Fruit fly (Drosophila melanogaster) whole organism, embryonic: ENCODE data around the gene RpL24.

Source experiments
- Adf1 ChIP-seq: fragments of 200-800 bp; sonication (Bioruptor generic); IDR thresholded peaks from 2 replicates; pipeline ENCODE4 v1.3.6; 2022; ENCODE audit warnings: missing biosample characterization, missing genetic modification characterization
- CG15601 ChIP-seq: fragments of 200-800 bp; sonication (Bioruptor generic); optimal IDR thresholded peaks from 3 replicates; lab custom pipeline; 2019; ENCODE audit warnings: missing biosample characterization, mild to moderate bottlenecking, missing genetic modification characterization, moderate library complexity
- CG6854 ChIP-seq: fragments of 200-800 bp; sonication (Bioruptor generic); optimal IDR thresholded peaks from 3 replicates; lab custom pipeline; 2017; ENCODE audit warnings: missing biosample characterization, mild to moderate bottlenecking, missing genetic modification characterization
- H2.0 ChIP-seq: fragments of 200-800 bp; sonication (Bioruptor generic); IDR thresholded peaks from 2 replicates; pipeline ENCODE4 v1.3.6; 2022; ENCODE audit warnings: missing biosample characterization, missing genetic modification characterization
- Hsf ChIP-seq: fragments of 200-800 bp; sonication (Bioruptor generic); optimal IDR thresholded peaks from 3 replicates; lab custom pipeline; 2016; ENCODE audit warnings: missing biosample characterization, missing genetic modification characterization
- Trl ChIP-seq, 3 experiments: fragments of >200 bp in 2 of 3; fragments of 200-800 bp in 1 of 3; sonication (Bioruptor generic) in 1 of 3; optimal IDR thresholded peaks; 2 replicates in 1 of 3; 3 replicates in 2 of 3; lab custom pipeline; 2016 to 2017; ENCODE audit warnings: missing biosample characterization in 1 of 3, missing genetic modification characterization in 1 of 3
- chif ChIP-seq, 2 experiments: fragments of 200-800 bp; sonication (Bioruptor generic); optimal IDR thresholded peaks; 3 replicates each; lab custom pipeline; 2016; ENCODE audit warnings: missing biosample characterization in 2 of 2, missing genetic modification characterization in 2 of 2
- hbn ChIP-seq: fragments of 200-800 bp; sonication (Bioruptor generic); IDR thresholded peaks from 2 replicates; pipeline ENCODE4 v1.3.6; 2022; ENCODE audit warnings: missing biosample characterization, missing genetic modification characterization; ENCODE audit not compliant: partially characterized antibody
- shn ChIP-seq: fragments of 200-800 bp; sonication (Bioruptor generic); optimal IDR thresholded peaks from 3 replicates; lab custom pipeline; 2016; ENCODE audit warnings: missing biosample characterization, missing genetic modification characterization
- sob ChIP-seq: fragments of 200-800 bp; sonication (Bioruptor generic); IDR thresholded peaks from 2 replicates; pipeline ENCODE4 v1.3.6; 2022; ENCODE audit warnings: missing biosample characterization, missing genetic modification characterization
- ttk ChIP-seq: fragments of 200-800 bp; sonication (Bioruptor generic); IDR thresholded peaks from 2 replicates; pipeline ENCODE4 v2.1.2; 2022; ENCODE audit warnings: missing biosample characterization, missing genetic modification characterization

DNA sequence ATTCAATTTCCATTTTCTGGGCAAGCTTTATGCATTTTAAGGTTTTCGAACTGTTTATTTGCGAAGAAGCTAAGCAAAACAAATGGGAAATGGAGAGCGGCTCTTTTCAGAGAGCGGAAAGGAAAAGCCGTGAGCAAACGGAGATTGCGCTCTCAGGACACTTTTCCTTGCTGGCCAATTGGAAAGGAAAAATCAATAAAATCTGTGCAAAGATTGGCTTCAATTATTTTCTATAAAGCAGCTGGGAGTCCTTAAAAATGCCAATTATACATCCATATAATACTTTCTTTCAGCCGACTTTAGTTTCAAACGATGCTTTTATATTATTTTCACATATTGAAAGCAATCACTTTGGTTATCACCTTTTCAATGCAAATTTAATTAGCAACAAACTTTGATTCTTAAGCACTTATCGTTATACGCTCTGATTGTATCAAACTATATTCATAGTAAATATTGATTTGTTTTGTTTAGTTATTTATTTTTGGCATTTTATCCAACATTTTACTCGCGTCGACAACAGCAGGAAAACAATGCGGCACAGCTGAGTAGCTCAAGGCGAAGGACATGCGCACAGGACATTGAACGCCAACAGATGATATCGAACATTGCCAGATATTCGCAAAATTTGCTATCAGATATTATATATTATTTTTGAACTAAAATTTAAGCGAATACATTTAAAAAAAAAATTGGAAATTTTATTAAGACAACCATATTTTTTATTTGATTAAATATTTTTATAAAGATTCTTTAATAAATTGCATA lies 40.2 kb downstream of the RpL24 start, which contains the start of gene CG9395:
- TF ChIP-seq hbn (GFP tag; lab: Robert Waterston, UW) (no peak), Hsf (GFP tag; lab: Kevin White, UChicago) (no peak), Adf1 (GFP tag; lab: Robert Waterston, UW) (no peak), ttk (GFP tag; lab: Robert Waterston, UW) (no peak), H2.0 (GFP tag; lab: Robert Waterston, UW) (no peak), chif (GFP tag; optimal IDR thresholded peaks at IDR 0.05; lab: Kevin White, UChicago) (no peak), CG6854 (GFP tag; lab: Kevin White, UChicago) (no peak), sob (GFP tag; lab: Robert Waterston, UW) (no peak), Trl (optimal IDR thresholded peaks at IDR 0.05; lab: Kevin White, UChicago) (peak; percentile 20 to 31), Trl (GFP tag; optimal IDR thresholded peaks at IDR 0.05; lab: Kevin White, UChicago) (no peak), shn (GFP tag; lab: Kevin White, UChicago) (no peak), CG15601 (tag; lab: Kevin White, UChicago) (no peak)
